Worm (Caenorhabditis elegans): ENCODE results near the gene hot-8.

DNA sequence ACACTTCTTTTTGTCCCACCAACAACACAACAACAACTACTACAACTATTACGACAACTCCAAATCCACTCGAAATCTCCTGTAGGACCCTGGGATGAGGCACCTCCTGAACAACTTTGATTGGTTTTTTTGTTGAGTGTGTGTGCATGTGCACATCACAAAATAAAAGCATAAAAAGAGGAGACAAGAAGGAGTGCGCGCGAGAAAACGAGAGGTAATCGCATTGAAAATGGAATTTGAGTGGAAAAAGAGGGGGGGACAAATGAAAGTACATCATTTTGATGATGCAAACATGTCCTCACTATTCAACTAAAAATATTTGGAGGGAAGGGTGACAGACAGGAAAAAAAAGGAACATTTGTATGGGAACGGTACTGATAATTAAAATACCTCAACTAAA, 5.4 kb downstream of the hot-8 start:
- TF ChIP-seq nhr-28 (tag; optimal IDR thresholded peaks at IDR 0.05) (no peak), nhr-12 (tag; optimal IDR thresholded peaks at IDR 0.05) (no peak), lsy-2 (tag; optimal IDR thresholded peaks at IDR 0.05) (no peak), sptf-1 (tag; optimal IDR thresholded peaks at IDR 0.05) (no peak), snpc-4 (tag; optimal IDR thresholded peaks at IDR 0.05) (no peak), sem-2 (GFP tag; optimal IDR thresholded peaks at IDR 0.05) (no peak), lin-32 (GFP tag; optimal IDR thresholded peaks at IDR 0.05) (no peak), ztf-11 (tag; optimal IDR thresholded peaks at IDR 0.05) (no peak), unc-62 (GFP tag; optimal IDR thresholded peaks at IDR 0.05) (no peak)

Data from whole organism, mixed stage, embryonic.